Fruit fly (Drosophila melanogaster) S2 (cell line): ENCODE results near the gene CG2816.

ENCODE experiments used
- CG8478 ChIP-seq: fragments of >200 bp; optimal IDR thresholded peaks from 2 replicates; lab custom pipeline; 2018
- CTCF ChIP-seq, 2 experiments: fragments of >200 bp; optimal IDR thresholded peaks; 2 replicates each; lab custom pipeline; 2018

DNA sequence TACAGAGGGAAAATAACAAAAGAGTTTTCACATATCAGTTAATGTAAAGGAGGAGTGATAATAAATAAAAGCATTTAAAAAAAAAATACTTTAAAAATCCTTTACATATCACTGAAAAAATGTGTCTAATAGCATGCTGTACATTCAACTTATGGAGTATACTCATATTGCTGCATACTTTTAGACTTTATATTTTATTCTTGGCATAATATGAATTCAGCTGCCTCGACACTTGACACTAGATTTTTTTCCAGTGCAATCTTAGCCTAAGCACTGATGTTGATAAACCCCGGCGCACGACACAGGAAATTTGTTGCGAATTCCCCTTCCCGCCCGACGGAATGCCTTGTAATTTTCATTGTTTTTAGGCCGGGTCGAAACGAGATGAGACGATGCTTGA, 37.0 kb downstream of the CG2816 start:
- no peak for TF ChIP-seq CTCF (optimal IDR thresholded peaks at IDR 0.05; lab: Kevin White, UChicago)
- TF ChIP-seq CG8478 (lab: Kevin White, UChicago): no peak
